Fruit fly (Drosophila melanogaster): ENCODE data around the gene CG16854.

dm6 chr2L:11121614-11122013 is 35.1 kb downstream of the CG16854 start, which contains the start of gene Dnaaf4:
- TF ChIP-seq CG8478 (optimal IDR thresholded peaks at IDR 0.05) (no peak), pan (optimal IDR thresholded peaks at IDR 0.05) (no peak)

Data from whole organism.